Fruit fly (Drosophila melanogaster): Measurements from ENCODE around the gene CG3847.

CG3847 gene

dm6 chrX:6340593-6341068 is 6.3 kb upstream of the CG3847 start (continued):
- TF ChIP-seq achi (GFP tag; optimal IDR thresholded peaks at IDR 0.05) = peak; percentile 89
- peak; percentile 84 for TF ChIP-seq CG10669 (GFP tag; optimal IDR thresholded peaks at IDR 0.05)
- peak; percentile 78 for TF ChIP-seq Eip75B (GFP tag; optimal IDR thresholded peaks at IDR 0.05)
- peak; percentile 82 for TF ChIP-seq Ets96B (tag; optimal IDR thresholded peaks at IDR 0.05)
- peak; percentile 73 for TF ChIP-seq Hr39 (GFP tag; optimal IDR thresholded peaks at IDR 0.05)
- TF ChIP-seq esn (GFP tag; optimal IDR thresholded peaks at IDR 0.05) = peak; percentile 91
- TF ChIP-seq CG6276 (GFP tag; optimal IDR thresholded peaks at IDR 0.05) = peak; percentile 93
- peak; percentile 53 for TF ChIP-seq fd85E (GFP tag; optimal IDR thresholded peaks at IDR 0.05)
- peak; percentile 82 for TF ChIP-seq CG6854 (GFP tag; optimal IDR thresholded peaks at IDR 0.05)
- peak; percentile 88 for TF ChIP-seq pdm3 (GFP tag; optimal IDR thresholded peaks at IDR 0.05)
- peak; percentile 68 for TF ChIP-seq CG8319 (GFP tag; optimal IDR thresholded peaks at IDR 0.05)
- TF ChIP-seq CG6163 (GFP tag; IDR thresholded peaks at IDR 0.05) = peak; percentile 59
- TF ChIP-seq Eip93F (GFP tag; optimal IDR thresholded peaks at IDR 0.05) = peak; percentile 61
- TF ChIP-seq CG31627 (GFP tag; optimal IDR thresholded peaks at IDR 0.05) = peak; percentile 75
- TF ChIP-seq dac (GFP tag; optimal IDR thresholded peaks at IDR 0.05) = peak; percentile 89
- peak; percentile 95 for TF ChIP-seq CG32006 (GFP tag; optimal IDR thresholded peaks at IDR 0.05)

- TF ChIP-seq esn (GFP tag; optimal IDR thresholded peaks at IDR 0.05) (no peak), CG1621 (tag; optimal IDR thresholded peaks at IDR 0.05) (no peak), Hr39 (GFP tag; optimal IDR thresholded peaks at IDR 0.05) (no peak), Eip75B (GFP tag; optimal IDR thresholded peaks at IDR 0.05) (no peak), net (GFP tag; optimal IDR thresholded peaks at IDR 0.05) (no peak), CG11294 (GFP tag; IDR thresholded peaks at IDR 0.05) (no peak), Blimp-1 (GFP tag; optimal IDR thresholded peaks at IDR 0.05) (peak; percentile 21)
Observed at dm6 chrX:6341678-6342077, 5.2 kb upstream of the CG3847 start.

dm6 chrX:6343323-6343722 is 3.6 kb upstream of the CG3847 start:
- TF ChIP-seq Gug (GFP tag; IDR thresholded peaks at IDR 0.05) (no peak), Sox102F (GFP tag; optimal IDR thresholded peaks at IDR 0.05) (peak; percentile 33), CG6854 (GFP tag; optimal IDR thresholded peaks at IDR 0.05) (no peak), svp (GFP tag) (no peak), CG11902 (GFP tag; optimal IDR thresholded peaks at IDR 0.05) (no peak), CG8319 (GFP tag; optimal IDR thresholded peaks at IDR 0.05) (no peak), esn (GFP tag; optimal IDR thresholded peaks at IDR 0.05) (peak; percentile 46), CG6792 (GFP tag; optimal IDR thresholded peaks at IDR 0.05) (peak; percentile 27), lz (GFP tag; optimal IDR thresholded peaks at IDR 0.05) (peak; percentile 13), topi (GFP tag; optimal IDR thresholded peaks at IDR 0.05) (peak; percentile 55), OdsH (GFP tag; optimal IDR thresholded peaks at IDR 0.05) (peak; percentile 50), Eip78C (GFP tag) (peak; percentile 81), dac (GFP tag; optimal IDR thresholded peaks at IDR 0.05) (no peak), CG8119 (GFP tag; IDR thresholded peaks at IDR 0.05) (0 out of 3 replicates have a peak, but pooled peaks have one; percentile 27), CG8632 (GFP tag; optimal IDR thresholded peaks at IDR 0.05) (peak; percentile 28), Met (GFP tag; optimal IDR thresholded peaks at IDR 0.05) (peak; percentile 53), salr (GFP tag; optimal IDR thresholded peaks at IDR 0.05) (no peak), CG6808 (GFP tag; optimal IDR thresholded peaks at IDR 0.05) (no peak), CG31627 (GFP tag; optimal IDR thresholded peaks at IDR 0.05) (peak; percentile 2), ss (GFP tag; optimal IDR thresholded peaks at IDR 0.05) (no peak), CG7368 (GFP tag; optimal IDR thresholded peaks at IDR 0.05) (no peak), Eip93F (GFP tag; optimal IDR thresholded peaks at IDR 0.05) (no peak), fkh (GFP tag; optimal IDR thresholded peaks at IDR 0.05) (no peak), CG6163 (GFP tag; IDR thresholded peaks at IDR 0.05) (peak; percentile 32; the same call in 1 of the 3 replicates), CG9139 (GFP tag; optimal IDR thresholded peaks at IDR 0.05) (no peak), CG4318 (GFP tag; optimal IDR thresholded peaks at IDR 0.05) (no peak), CG6276 (GFP tag; optimal IDR thresholded peaks at IDR 0.05) (no peak), Eip75B (GFP tag; optimal IDR thresholded peaks at IDR 0.05) (no peak), Sox14 (GFP tag; optimal IDR thresholded peaks at IDR 0.05) (no peak), Hr38 (GFP tag; optimal IDR thresholded peaks at IDR 0.05) (no peak), CG15336 (GFP tag; IDR thresholded peaks at IDR 0.05) (peak; percentile 20; the same call in 1 of the 2 replicates), fd59A (GFP tag; optimal IDR thresholded peaks at IDR 0.05) (no peak), achi (GFP tag; optimal IDR thresholded peaks at IDR 0.05) (peak; percentile 37), CG10669 (GFP tag; optimal IDR thresholded peaks at IDR 0.05) (peak; percentile 39), Hr39 (GFP tag; optimal IDR thresholded peaks at IDR 0.05) (peak; percentile 13), CG16779 (tag; optimal IDR thresholded peaks at IDR 0.05) (no peak), pdm3 (GFP tag; optimal IDR thresholded peaks at IDR 0.05) (peak; percentile 33), CG34406 (GFP tag; optimal IDR thresholded peaks at IDR 0.05) (peak; percentile 19), CG11294 (GFP tag; IDR thresholded peaks at IDR 0.05) (no peak)
